Fruit fly (Drosophila melanogaster): ENCODE data around the gene Lip4.

Gene Lip4

dm6 chr2L:10539360-10539759 lies 12.0 kb downstream of the Lip4 start:
- TF ChIP-seq eg (GFP tag; IDR thresholded peaks at IDR 0.05) (no peak), cyc (GFP tag; optimal IDR thresholded peaks at IDR 0.05) (no peak), Blimp-1 (GFP tag; optimal IDR thresholded peaks at IDR 0.05) (no peak), Eip75B (GFP tag; optimal IDR thresholded peaks at IDR 0.05) (no peak), Ets21C (GFP tag; optimal IDR thresholded peaks at IDR 0.05) (no peak), dac (GFP tag; optimal IDR thresholded peaks at IDR 0.05) (no peak), net (GFP tag; optimal IDR thresholded peaks at IDR 0.05) (no peak), CG6163 (GFP tag; IDR thresholded peaks at IDR 0.05) (no peak), Hr39 (GFP tag; optimal IDR thresholded peaks at IDR 0.05) (no peak), CG4318 (GFP tag; optimal IDR thresholded peaks at IDR 0.05) (no peak), lz (GFP tag; optimal IDR thresholded peaks at IDR 0.05) (no peak), CG11902 (GFP tag; optimal IDR thresholded peaks at IDR 0.05) (no peak), Eip78C (GFP tag) (no peak), topi (GFP tag; optimal IDR thresholded peaks at IDR 0.05) (no peak), CG32006 (GFP tag; optimal IDR thresholded peaks at IDR 0.05) (no peak), ss (GFP tag; optimal IDR thresholded peaks at IDR 0.05) (no peak)

DNA sequence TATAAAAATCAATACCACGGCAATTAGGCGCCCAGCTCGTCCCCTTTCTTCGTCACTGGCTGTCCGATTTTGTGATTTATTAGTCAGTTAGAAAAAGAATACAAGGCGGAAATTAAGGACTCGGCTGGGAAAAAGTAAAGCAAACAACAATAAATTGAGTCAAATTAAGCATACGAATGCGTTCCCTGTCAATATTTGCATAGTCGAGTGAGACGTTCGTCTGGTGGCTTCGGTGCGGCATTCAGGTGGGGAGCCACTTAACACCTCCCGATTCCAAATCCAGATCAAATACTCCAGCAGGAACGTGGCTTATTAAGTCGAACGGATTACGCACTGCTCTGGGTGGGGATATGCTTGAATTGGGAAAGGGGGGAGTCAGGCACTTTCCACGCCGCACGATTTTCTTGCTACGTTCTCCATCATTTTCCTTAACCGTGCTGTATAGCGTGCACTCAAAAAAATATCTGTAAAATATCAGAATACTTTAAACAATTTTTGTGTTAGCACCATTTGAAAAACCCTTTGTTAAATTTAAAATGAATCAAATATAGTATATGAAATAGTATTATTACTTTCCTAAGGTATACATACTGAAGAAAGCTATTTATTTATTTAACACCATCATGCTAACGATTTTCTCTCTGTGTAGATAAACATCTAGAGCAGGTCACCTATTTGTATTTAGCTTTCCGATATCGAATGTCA lies 15.8 kb downstream of the Lip4 start:
- peak; percentile 22; the same call in 1 of the 2 replicates for TF ChIP-seq CG15336 (GFP tag; IDR thresholded peaks at IDR 0.05)
- TF ChIP-seq pdm3 (GFP tag; optimal IDR thresholded peaks at IDR 0.05) = no peak
- TF ChIP-seq Ets21C (GFP tag; optimal IDR thresholded peaks at IDR 0.05) = no peak
- TF ChIP-seq Eip75B (GFP tag; optimal IDR thresholded peaks at IDR 0.05) = no peak
- no peak for TF ChIP-seq CG3032 (tag; optimal IDR thresholded peaks at IDR 0.05)
- TF ChIP-seq Hr4 (GFP tag; optimal IDR thresholded peaks at IDR 0.05) = peak; percentile 4
- TF ChIP-seq Sox15 (GFP tag; optimal IDR thresholded peaks at IDR 0.05) = no peak
- peak; percentile 10 for TF ChIP-seq CG32006 (GFP tag; optimal IDR thresholded peaks at IDR 0.05)
- TF ChIP-seq CG8319 (GFP tag; optimal IDR thresholded peaks at IDR 0.05) = no peak
- TF ChIP-seq OdsH (GFP tag; optimal IDR thresholded peaks at IDR 0.05) = peak; percentile 8
- TF ChIP-seq CG8119 (GFP tag; IDR thresholded peaks at IDR 0.05) = 0 out of 3 replicates have a peak, but pooled peaks have one; percentile 30
- TF ChIP-seq fkh (GFP tag; optimal IDR thresholded peaks at IDR 0.05) = peak; percentile 42
- TF ChIP-seq svp (GFP tag) = no peak

- TF ChIP-seq svp (GFP tag) = peak; percentile 11
- no peak for TF ChIP-seq Gug (GFP tag; IDR thresholded peaks at IDR 0.05)
- TF ChIP-seq Hr39 (GFP tag; optimal IDR thresholded peaks at IDR 0.05) = no peak
- no peak for TF ChIP-seq acj6 (GFP tag; optimal IDR thresholded peaks at IDR 0.05)
- TF ChIP-seq CG6163 (GFP tag; IDR thresholded peaks at IDR 0.05) = 0 out of 3 replicates have a peak, but pooled peaks have one; percentile 11
- no peak for TF ChIP-seq Ets96B (tag; optimal IDR thresholded peaks at IDR 0.05)
- TF ChIP-seq Hr38 (GFP tag; optimal IDR thresholded peaks at IDR 0.05) = no peak
- no peak for TF ChIP-seq fkh (GFP tag; optimal IDR thresholded peaks at IDR 0.05)
- TF ChIP-seq CG31627 (GFP tag; optimal IDR thresholded peaks at IDR 0.05) = no peak
- no peak for TF ChIP-seq fd59A (GFP tag; optimal IDR thresholded peaks at IDR 0.05)
- no peak for TF ChIP-seq Smox (GFP tag; optimal IDR thresholded peaks at IDR 0.05)
- no peak for TF ChIP-seq spab (GFP tag; optimal IDR thresholded peaks at IDR 0.05)
- TF ChIP-seq CG6808 (GFP tag; optimal IDR thresholded peaks at IDR 0.05) = no peak
- TF ChIP-seq Eip78C (GFP tag) = peak; percentile 15
Observed at dm6 chr2L:10543992-10544391, 16.6 kb downstream of the Lip4 start.

DNA sequence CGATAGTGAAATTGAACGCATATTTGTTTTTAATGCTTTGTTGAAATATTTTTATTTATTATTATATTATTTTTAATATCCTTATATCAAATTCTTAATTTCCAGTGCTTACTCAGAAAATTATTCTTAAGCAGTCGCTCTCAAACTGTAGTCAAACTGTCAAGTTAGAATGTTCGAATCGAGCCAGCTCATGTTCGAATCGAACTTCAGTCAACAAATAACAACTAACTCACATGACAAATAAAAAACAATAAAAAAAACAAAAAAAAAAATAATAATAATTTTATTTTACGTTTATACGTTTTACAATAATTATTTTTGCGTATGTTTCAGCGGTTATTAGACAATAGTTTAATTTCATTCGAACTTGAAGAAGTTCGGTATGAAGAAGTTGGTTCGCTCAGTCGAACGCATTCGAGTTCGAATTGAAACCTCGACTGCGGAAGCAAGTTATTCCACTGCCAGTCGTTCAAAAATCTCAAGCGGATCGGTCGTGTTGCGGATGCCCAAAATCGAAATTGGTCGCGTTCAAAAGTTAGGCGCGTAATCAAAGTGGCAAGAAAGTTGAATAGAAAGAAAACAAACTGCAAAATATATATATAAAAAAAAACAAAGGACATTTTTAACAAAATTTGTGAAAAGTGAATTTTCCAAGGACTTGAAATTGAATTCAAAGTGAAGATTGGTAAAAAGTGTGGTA lies 17.2 kb downstream of the Lip4 start, which contains the start of gene Trim9:
Trim9 (plus strand) TSS at position 463 of the 700 bp plus-strand sequence.
- TF ChIP-seq CG6163 (GFP tag; IDR thresholded peaks at IDR 0.05) (peak; percentile 32; the same call in 1 of the 3 replicates), spab (GFP tag; optimal IDR thresholded peaks at IDR 0.05) (no peak), CG3919 (GFP tag; optimal IDR thresholded peaks at IDR 0.05) (no peak), eg (GFP tag; IDR thresholded peaks at IDR 0.05) (0 out of 3 replicates have a peak, but pooled peaks have one; percentile 6)
